Fruit fly (Drosophila melanogaster): ENCODE measurements around the gene out.

The out gene

dm6 chrX:19354628-19355101 is 32.8 kb upstream of the out start:
- no peak for TF ChIP-seq Atf3 (GFP tag; optimal IDR thresholded peaks at IDR 0.05)
- no peak for TF ChIP-seq CG8765 (GFP tag; IDR thresholded peaks at IDR 0.05)
- no peak for TF ChIP-seq Bdp1 (GFP tag; optimal IDR thresholded peaks at IDR 0.05)
- no peak for TF ChIP-seq CG6689 (GFP tag; IDR thresholded peaks at IDR 0.05)
- TF ChIP-seq lilli (GFP tag; optimal IDR thresholded peaks at IDR 0.05), result peak; percentile 54
- no peak for TF ChIP-seq chinmo (GFP tag; IDR thresholded peaks at IDR 0.05; ENCODE audit: partially characterized antibody)
- no peak for TF ChIP-seq CG11695 (GFP tag; IDR thresholded peaks at IDR 0.05)
- TF ChIP-seq MBD-R2 (GFP tag; IDR thresholded peaks at IDR 0.05), result no peak
- no peak for TF ChIP-seq wek (GFP tag; optimal IDR thresholded peaks at IDR 0.05)
- TF ChIP-seq lola (GFP tag; optimal IDR thresholded peaks at IDR 0.05), result peak in 1 of 3 experiments; percentile 68
- TF ChIP-seq CG14050 (GFP tag; IDR thresholded peaks at IDR 0.05), result no peak
- 0 out of 2 replicates have a peak, but pooled peaks have one; percentile 21 for TF ChIP-seq H2.0 (GFP tag; IDR thresholded peaks at IDR 0.05)
- no peak for TF ChIP-seq CG11696 (GFP tag; IDR thresholded peaks at IDR 0.05)
- TF ChIP-seq ERR (GFP tag; optimal IDR thresholded peaks at IDR 0.05), result no peak
- TF ChIP-seq dimm (GFP tag; IDR thresholded peaks at IDR 0.05), result no peak
- peak; percentile 41 for TF ChIP-seq Hsf (GFP tag; optimal IDR thresholded peaks at IDR 0.05)
- TF ChIP-seq slp2 (GFP tag; optimal IDR thresholded peaks at IDR 0.05), result peak; percentile 6
- peak; percentile 44 for TF ChIP-seq Camta (GFP tag; optimal IDR thresholded peaks at IDR 0.05)
- TF ChIP-seq scrt (GFP tag; optimal IDR thresholded peaks at IDR 0.05), result peak; percentile 16
- peak; percentile 61 for TF ChIP-seq CG10979 (tag; optimal IDR thresholded peaks at IDR 0.05)
- TF ChIP-seq Hey (tag; optimal IDR thresholded peaks at IDR 0.05), result no peak
- TF ChIP-seq fd96Cb (tag; optimal IDR thresholded peaks at IDR 0.05), result peak; percentile 49
- peak; percentile 26 for TF ChIP-seq Antp (GFP tag; optimal IDR thresholded peaks at IDR 0.05)
- no peak for TF ChIP-seq CG10543 (GFP tag; optimal IDR thresholded peaks at IDR 0.05)
- TF ChIP-seq sug (tag; optimal IDR thresholded peaks at IDR 0.05), result peak; percentile 20
- no peak for TF ChIP-seq CG11247 (GFP tag; IDR thresholded peaks at IDR 0.05)
- 0 out of 3 replicates have a peak, but pooled peaks have one; percentile 23 for TF ChIP-seq tgo (GFP tag; IDR thresholded peaks at IDR 0.05)
- TF ChIP-seq Usf (GFP tag; optimal IDR thresholded peaks at IDR 0.05), result no peak
- TF ChIP-seq CG16813 (GFP tag; IDR thresholded peaks at IDR 0.05; ENCODE audit: partially characterized antibody), result no peak
- no peak for TF ChIP-seq CG9797 (GFP tag; optimal IDR thresholded peaks at IDR 0.05)
- peak; percentile 42 for TF ChIP-seq CG15601 (tag; optimal IDR thresholded peaks at IDR 0.05)
- TF ChIP-seq D19B (GFP tag; optimal IDR thresholded peaks at IDR 0.05), result peak; percentile 3
- TF ChIP-seq CG18011 (GFP tag; optimal IDR thresholded peaks at IDR 0.05), result no peak
- TF ChIP-seq Hr3 (GFP tag; optimal IDR thresholded peaks at IDR 0.05), result peak; percentile 32
- TF ChIP-seq ewg (GFP tag; optimal IDR thresholded peaks at IDR 0.05), result peak; percentile 24
- no peak for TF ChIP-seq Trl (optimal IDR thresholded peaks at IDR 0.05)
- TF ChIP-seq Trl (GFP tag; optimal IDR thresholded peaks at IDR 0.05), result peak; percentile 37
- TF ChIP-seq CG3726 (GFP tag; IDR thresholded peaks at IDR 0.05), result no peak
- TF ChIP-seq al (GFP tag; IDR thresholded peaks at IDR 0.05), result no peak
- peak; percentile 32 for TF ChIP-seq CG13624 (GFP tag; optimal IDR thresholded peaks at IDR 0.05)
- no peak for TF ChIP-seq kah (GFP tag; optimal IDR thresholded peaks at IDR 0.05)
- TF ChIP-seq CG9609 (GFP tag; optimal IDR thresholded peaks at IDR 0.05), result peak; percentile 2
- no peak for TF ChIP-seq Sin3A (optimal IDR thresholded peaks at IDR 0.05)
- TF ChIP-seq Bteb2 (GFP tag; optimal IDR thresholded peaks at IDR 0.05), result peak; percentile 19
- TF ChIP-seq CG3163 (GFP tag; optimal IDR thresholded peaks at IDR 0.05), result peak; percentile 1
- peak; percentile 36 for TF ChIP-seq nerfin-1 (tag; optimal IDR thresholded peaks at IDR 0.05)
- peak; percentile 49 for TF ChIP-seq CHES-1-like (GFP tag; optimal IDR thresholded peaks at IDR 0.05)
- TF ChIP-seq hbn (GFP tag; IDR thresholded peaks at IDR 0.05; ENCODE audit: partially characterized antibody), result no peak
- TF ChIP-seq CG13123 (GFP tag; optimal IDR thresholded peaks at IDR 0.05), result no peak
- peak; percentile 56 for TF ChIP-seq PHDP (tag; optimal IDR thresholded peaks at IDR 0.05)
- peak; percentile 6 for TF ChIP-seq CG12236 (GFP tag; optimal IDR thresholded peaks at IDR 0.05)
- no peak for TF ChIP-seq Dll (GFP tag; IDR thresholded peaks at IDR 0.05; ENCODE audit: partially characterized antibody)

Measured in whole organism, embryonic.